Worm (Caenorhabditis elegans) whole organism, L2 larva: ENCODE data around the gene R10E4.7.

ENCODE experiments used
- R02D3.7 ChIP-seq: fragments of 150-350 bp; optimal IDR thresholded peaks from 2 replicates; lab custom pipeline; 2014; ENCODE audit warnings: missing biosample characterization, missing genetic modification characterization
- aly-2 ChIP-seq: fragments of 150-350 bp; optimal IDR thresholded peaks from 2 replicates; lab custom pipeline; 2014; ENCODE audit warnings: missing biosample characterization, missing genetic modification characterization
- ama-1 ChIP-seq: fragments of 150-350 bp; optimal IDR thresholded peaks from 2 replicates; lab custom pipeline; 2018; ENCODE audit warnings: inconsistent platforms
- dmd-4 ChIP-seq: sonication (generic microtip); optimal IDR thresholded peaks from 2 replicates; lab custom pipeline; 2017; ENCODE audit warnings: missing biosample characterization, missing genetic modification characterization
- elt-1 ChIP-seq: fragments of 150-350 bp; optimal IDR thresholded peaks from 2 replicates; lab custom pipeline; 2014; ENCODE audit warnings: missing biosample characterization, missing genetic modification characterization
- lin-11 ChIP-seq: fragments of 150-350 bp; sonication (generic microtip); optimal IDR thresholded peaks from 2 replicates; lab custom pipeline; 2014; ENCODE audit warnings: missing biosample characterization, missing genetic modification characterization, inconsistent platforms, mixed read lengths
- lin-39 ChIP-seq: fragments of 150-350 bp; optimal IDR thresholded peaks from 2 replicates; lab custom pipeline; 2014; ENCODE audit warnings: missing biosample characterization, missing genetic modification reagents, missing genetic modification characterization
- nhr-12 ChIP-seq: fragments of 150-350 bp; optimal IDR thresholded peaks from 2 replicates; lab custom pipeline; 2014; ENCODE audit warnings: missing biosample characterization, missing genetic modification characterization
- nhr-25 ChIP-seq: fragments of 150-350 bp; sonication (generic microtip); optimal IDR thresholded peaks from 3 replicates; lab custom pipeline; 2014; ENCODE audit warnings: missing biosample characterization, missing genetic modification characterization
- nhr-77 ChIP-seq: fragments of 150-350 bp; optimal IDR thresholded peaks from 2 replicates; lab custom pipeline; 2014; ENCODE audit warnings: missing biosample characterization, missing genetic modification characterization
- snpc-4 ChIP-seq: fragments of 150-350 bp; optimal IDR thresholded peaks from 2 replicates; lab custom pipeline; 2014; ENCODE audit warnings: missing biosample characterization, missing genetic modification characterization
- ztf-11 ChIP-seq: sonication (generic microtip); optimal IDR thresholded peaks from 2 replicates; lab custom pipeline; 2017; ENCODE audit warnings: missing biosample characterization, missing genetic modification characterization
- ztf-4 ChIP-seq: fragments of 150-350 bp; optimal IDR thresholded peaks from 2 replicates; lab custom pipeline; 2014; ENCODE audit warnings: missing biosample characterization, missing genetic modification characterization

DNA sequence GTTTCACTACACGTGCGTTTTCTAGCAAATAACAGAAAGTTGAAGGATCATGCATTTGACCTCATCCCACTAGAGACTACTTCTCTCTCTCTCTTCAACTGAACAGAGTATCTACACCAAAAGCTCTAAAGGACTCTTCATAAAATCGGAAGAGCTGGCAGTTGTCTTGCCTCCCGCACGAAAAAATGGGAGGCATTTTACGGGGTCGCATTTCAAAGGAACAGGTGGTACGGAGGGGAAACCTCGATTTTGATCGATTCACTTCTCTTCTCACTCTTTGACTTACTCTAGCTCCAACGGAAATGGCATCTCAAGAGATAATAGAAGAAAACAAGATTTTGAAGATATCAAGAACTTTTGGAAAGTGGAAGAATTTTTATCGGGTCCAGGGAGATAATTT, 11.4 kb upstream of the R10E4.7 start:
- TF ChIP-seq snpc-4 (tag; lab: Kevin White, UChicago) (no peak), ztf-4 (tag; lab: Kevin White, UChicago) (peak; percentile 21), R02D3.7 (tag; lab: Kevin White, UChicago) (no peak), lin-39 (tag; lab: Kevin White, UChicago) (no peak), ztf-11 (tag; lab: Kevin White, UChicago) (no peak), nhr-12 (tag; lab: Kevin White, UChicago) (no peak), elt-1 (tag; lab: Kevin White, UChicago) (no peak), nhr-77 (no peak), lin-11 (tag; lab: Kevin White, UChicago) (no peak), nhr-25 (no peak), ama-1 (lab: Kevin White, UChicago) (no peak), aly-2 (no peak), dmd-4 (tag; lab: Kevin White, UChicago) (no peak)
